Fruit fly (Drosophila melanogaster) whole organism, embryonic: ENCODE data around the gene Tbc1d22.

Experiments
- Bteb2 ChIP-seq: fragments of 200-800 bp; sonication (Bioruptor generic); optimal IDR thresholded peaks from 2 replicates; lab custom pipeline; 2016; ENCODE audit warnings: missing biosample characterization, missing genetic modification characterization
- CG11456 ChIP-seq: fragments of 200-800 bp; sonication (Bioruptor generic); IDR thresholded peaks from 3 replicates; pipeline ENCODE4 v1.3.6; 2022; ENCODE audit warnings: missing biosample characterization, missing genetic modification characterization
- CG12219 ChIP-seq: fragments of 200-800 bp; sonication (Bioruptor generic); optimal IDR thresholded peaks from 3 replicates; lab custom pipeline; 2018; ENCODE audit warnings: missing biosample characterization, mild to moderate bottlenecking, missing genetic modification characterization
- CG12769 ChIP-seq: fragments of 200-800 bp; sonication (Bioruptor generic); optimal IDR thresholded peaks from 2 replicates; lab custom pipeline; 2019; ENCODE audit warnings: missing biosample characterization, mild to moderate bottlenecking, missing genetic modification characterization, moderate library complexity
- CG14860 ChIP-seq: fragments of 200-800 bp; sonication (Bioruptor generic); IDR thresholded peaks from 3 replicates; pipeline ENCODE4 v1.3.6; 2022; ENCODE audit warnings: missing biosample characterization, missing genetic modification characterization; ENCODE audit not compliant: partially characterized antibody
- CG1529 ChIP-seq: fragments of 200-800 bp; sonication (Bioruptor generic); optimal IDR thresholded peaks from 3 replicates; lab custom pipeline; 2018; ENCODE audit warnings: missing biosample characterization, missing genetic modification characterization
- CG1832 ChIP-seq: fragments of 200-800 bp; sonication (Bioruptor generic); optimal IDR thresholded peaks from 2 replicates; lab custom pipeline; 2017; ENCODE audit warnings: missing biosample characterization, mild to moderate bottlenecking, missing genetic modification characterization, inconsistent platforms
- CG18476 ChIP-seq: fragments of 200-800 bp; sonication (Bioruptor generic); optimal IDR thresholded peaks from 2 replicates; lab custom pipeline; 2016; ENCODE audit warnings: missing biosample characterization, mild to moderate bottlenecking, missing genetic modification characterization
- CG2120 ChIP-seq: fragments of 200-800 bp; sonication (Bioruptor generic); optimal IDR thresholded peaks from 3 replicates; lab custom pipeline; 2016; ENCODE audit warnings: missing biosample characterization, missing genetic modification characterization
- CG3281 ChIP-seq: fragments of 200-800 bp; sonication (Bioruptor generic); optimal IDR thresholded peaks from 3 replicates; lab custom pipeline; 2017; ENCODE audit warnings: missing biosample characterization, mild to moderate bottlenecking, missing genetic modification characterization
- CG34376 ChIP-seq: fragments of 200-800 bp; sonication (Bioruptor generic); optimal IDR thresholded peaks from 2 replicates; lab custom pipeline; 2018; ENCODE audit warnings: missing biosample characterization, mild to moderate bottlenecking, missing genetic modification characterization
- CG3995 ChIP-seq: fragments of 200-800 bp; sonication (Bioruptor generic); optimal IDR thresholded peaks from 3 replicates; lab custom pipeline; 2016; ENCODE audit warnings: missing biosample characterization, missing genetic modification characterization
- CG6791 ChIP-seq: fragments of 200-800 bp; sonication (Bioruptor generic); IDR thresholded peaks from 3 replicates; pipeline ENCODE4 v1.3.6; 2022; ENCODE audit warnings: missing biosample characterization, missing genetic modification characterization; ENCODE audit not compliant: partially characterized antibody
- CG7987 ChIP-seq: fragments of 200-800 bp; sonication (Bioruptor generic); optimal IDR thresholded peaks from 2 replicates; lab custom pipeline; 2018; ENCODE audit warnings: missing biosample characterization, mild to moderate bottlenecking, missing genetic modification characterization, moderate library complexity
- CG8478 ChIP-seq: fragments of >200 bp; optimal IDR thresholded peaks from 2 replicates; lab custom pipeline; 2018
- CG9437 ChIP-seq: fragments of 200-800 bp; sonication (Bioruptor generic); optimal IDR thresholded peaks from 2 replicates; lab custom pipeline; 2018; ENCODE audit warnings: missing biosample characterization, mild to moderate bottlenecking, missing genetic modification characterization
- CG9797 ChIP-seq: fragments of 200-800 bp; sonication (Bioruptor generic); optimal IDR thresholded peaks from 3 replicates; lab custom pipeline; 2018; ENCODE audit warnings: missing biosample characterization, mild to moderate bottlenecking, missing genetic modification characterization
- Chrac-16 ChIP-seq: fragments of 200-800 bp; sonication (Bioruptor generic); optimal IDR thresholded peaks from 3 replicates; lab custom pipeline; 2016; ENCODE audit warnings: missing biosample characterization, missing genetic modification characterization
- H2.0 ChIP-seq: fragments of 200-800 bp; sonication (Bioruptor generic); IDR thresholded peaks from 2 replicates; pipeline ENCODE4 v1.3.6; 2022; ENCODE audit warnings: missing biosample characterization, missing genetic modification characterization
- Hmr ChIP-seq: fragments of 200-800 bp; sonication (Bioruptor generic); optimal IDR thresholded peaks from 3 replicates; lab custom pipeline; 2017; ENCODE audit warnings: mild to moderate bottlenecking, missing biosample characterization, missing genetic modification reagents, missing genetic modification characterization
- Med ChIP-seq: fragments of 200-800 bp; sonication (Bioruptor generic); peaks from one replicate; lab custom pipeline; 2016; ENCODE audit warnings: missing biosample characterization, missing genetic modification characterization, mild to moderate bottlenecking, inconsistent platforms, moderate library complexity
- Meics ChIP-seq: fragments of 200-800 bp; sonication (Bioruptor generic); optimal IDR thresholded peaks from 2 replicates; lab custom pipeline; 2017; ENCODE audit warnings: missing biosample characterization, mild to moderate bottlenecking, missing genetic modification characterization
- Mes4 ChIP-seq: fragments of 200-800 bp; sonication (Bioruptor generic); optimal IDR thresholded peaks from 2 replicates; lab custom pipeline; 2016; ENCODE audit warnings: missing biosample characterization, missing genetic modification characterization
- Mrtf ChIP-seq: fragments of 200-800 bp; sonication (Bioruptor generic); IDR thresholded peaks from 3 replicates; pipeline ENCODE4 v1.3.6; 2022; ENCODE audit warnings: missing biosample characterization, missing genetic modification characterization
- Neu2 ChIP-seq: fragments of 200-800 bp; sonication (Bioruptor generic); optimal IDR thresholded peaks from 3 replicates; lab custom pipeline; 2016; ENCODE audit warnings: missing biosample characterization, missing genetic modification characterization, borderline replicate concordance
- Pdp1 ChIP-seq, 2 experiments: fragments of 200-800 bp; sonication (Bioruptor generic); optimal IDR thresholded peaks; 3 replicates each; lab custom pipeline; 2016; ENCODE audit warnings: missing biosample characterization in 2 of 2, missing genetic modification characterization in 2 of 2, mild to moderate bottlenecking in 1 of 2, moderate library complexity in 1 of 2
- Sin3A ChIP-seq: fragments of >200 bp; optimal IDR thresholded peaks from 2 replicates; lab custom pipeline; 2018
- Six4 ChIP-seq: fragments of 200-800 bp; sonication (Bioruptor generic); optimal IDR thresholded peaks from 2 replicates; lab custom pipeline; 2016; ENCODE audit warnings: missing biosample characterization, missing genetic modification characterization
- Sry-β ChIP-seq: fragments of 200-800 bp; sonication (Bioruptor generic); optimal IDR thresholded peaks from 2 replicates; lab custom pipeline; 2018; ENCODE audit warnings: missing biosample characterization, mild to moderate bottlenecking, missing genetic modification characterization, moderate library complexity
- ash1 ChIP-seq: fragments of 200-800 bp; sonication (Bioruptor generic); optimal IDR thresholded peaks from 2 replicates; lab custom pipeline; 2018; ENCODE audit warnings: missing biosample characterization, mild to moderate bottlenecking, missing genetic modification characterization
- bbx ChIP-seq: fragments of 200-800 bp; sonication (Bioruptor generic); IDR thresholded peaks from 2 replicates; pipeline ENCODE4 v1.3.6; 2022; ENCODE audit warnings: missing biosample characterization, missing genetic modification characterization; ENCODE audit not compliant: partially characterized antibody
- chinmo ChIP-seq: fragments of 200-800 bp; sonication (Bioruptor generic); IDR thresholded peaks from 4 replicates; pipeline ENCODE4 v1.3.6; 2022; ENCODE audit warnings: missing biosample characterization, missing genetic modification characterization; ENCODE audit not compliant: partially characterized antibody
- cwo ChIP-seq: fragments of 200-800 bp; sonication (Bioruptor generic); optimal IDR thresholded peaks from 3 replicates; lab custom pipeline; 2017; ENCODE audit warnings: missing biosample characterization, missing genetic modification characterization, mild to moderate bottlenecking, moderate library complexity, missing genetic modification reagents
- danr ChIP-seq: fragments of 200-800 bp; sonication (Bioruptor generic); IDR thresholded peaks from 2 replicates; pipeline ENCODE4 v1.3.6; 2022; ENCODE audit warnings: missing biosample characterization, missing genetic modification characterization
- dpn ChIP-seq, 2 experiments: fragments of 200-800 bp; sonication (Bioruptor generic); optimal IDR thresholded peaks; 3 replicates each; lab custom pipeline; 2016; ENCODE audit warnings: missing biosample characterization in 2 of 2, missing genetic modification characterization in 2 of 2
- exex ChIP-seq: fragments of 200-800 bp; sonication (Bioruptor generic); optimal IDR thresholded peaks from 4 replicates; lab custom pipeline; 2018; ENCODE audit warnings: missing biosample characterization, mild to moderate bottlenecking, missing genetic modification characterization, moderate library complexity
- grn ChIP-seq: fragments of 200-800 bp; sonication (Bioruptor generic); optimal IDR thresholded peaks from 3 replicates; lab custom pipeline; 2017; ENCODE audit warnings: missing biosample characterization, missing genetic modification characterization
- her ChIP-seq: fragments of 200-800 bp; sonication (Bioruptor generic); optimal IDR thresholded peaks from 2 replicates; lab custom pipeline; 2016; ENCODE audit warnings: missing biosample characterization, missing genetic modification characterization
- lov ChIP-seq, 2 experiments: fragments of 200-800 bp in 1 of 2; fragments of >200 bp in 1 of 2; sonication (Bioruptor generic) in 1 of 2; IDR thresholded peaks in 1 of 2; optimal IDR thresholded peaks in 1 of 2; 2 replicates in 1 of 2; 3 replicates in 1 of 2; pipeline versions ENCODE4 v1.3.6 to Lab custom; 2017 to 2022; ENCODE audit warnings: missing biosample characterization in 1 of 2, missing genetic modification characterization in 1 of 2
- p53 ChIP-seq: fragments of 200-800 bp; sonication (Bioruptor generic); optimal IDR thresholded peaks from 2 replicates; lab custom pipeline; 2016; ENCODE audit warnings: missing biosample characterization, missing genetic modification characterization
- sd ChIP-seq: fragments of 200-800 bp; sonication (Bioruptor generic); optimal IDR thresholded peaks from 3 replicates; lab custom pipeline; 2018; ENCODE audit warnings: missing biosample characterization, mild to moderate bottlenecking, missing genetic modification characterization, moderate library complexity
- sens ChIP-seq: fragments of 200-800 bp; sonication (Bioruptor generic); peaks from one replicate; lab custom pipeline; 2016; ENCODE audit warnings: missing biosample characterization, missing genetic modification characterization
- sug ChIP-seq: fragments of 200-800 bp; optimal IDR thresholded peaks from 2 replicates; lab custom pipeline; 2019; ENCODE audit warnings: missing biosample characterization, mild to moderate bottlenecking, missing genetic modification characterization, moderate library complexity
- tap ChIP-seq: fragments of 200-800 bp; optimal IDR thresholded peaks from 3 replicates; lab custom pipeline; 2019; ENCODE audit warnings: missing biosample characterization, mild to moderate bottlenecking, missing genetic modification characterization, moderate library complexity
- trh ChIP-seq: fragments of 200-800 bp; sonication (Bioruptor generic); optimal IDR thresholded peaks from 2 replicates; lab custom pipeline; 2016; ENCODE audit warnings: missing biosample characterization, missing genetic modification characterization
- tup ChIP-seq: fragments of 200-800 bp; sonication (Bioruptor generic); optimal IDR thresholded peaks from 2 replicates; lab custom pipeline; 2016; ENCODE audit warnings: missing biosample characterization, mild to moderate bottlenecking, missing genetic modification characterization, moderate library complexity
- z ChIP-seq: fragments of 200-800 bp; sonication (Bioruptor generic); IDR thresholded peaks from 3 replicates; pipeline ENCODE4 v1.3.6; 2022; ENCODE audit warnings: missing biosample characterization, missing genetic modification characterization

Gene Tbc1d22

dm6 chr3R:21071312-21071711, 30.7 kb upstream of the Tbc1d22 start:
- TF ChIP-seq lov (optimal IDR thresholded peaks at IDR 0.05; lab: Kevin White, UChicago) (no peak), lov (GFP tag; IDR thresholded peaks at IDR 0.05; lab: Robert Waterston, UW) (0 out of 3 replicates have a peak, but pooled peaks have one; percentile 38), CG11456 (GFP tag; lab: Robert Waterston, UW) (0 out of 3 replicates have a peak, but pooled peaks have one; percentile 19), Med (GFP tag; lab: Kevin White, UChicago) (peak; percentile 70), CG8478 (lab: Kevin White, UChicago) (peak; percentile 29), Neu2 (GFP tag; lab: Kevin White, UChicago) (no peak), CG9437 (GFP tag; lab: Kevin White, UChicago) (no peak), sens (GFP tag; lab: Kevin White, UChicago) (peak; percentile 4)

DNA sequence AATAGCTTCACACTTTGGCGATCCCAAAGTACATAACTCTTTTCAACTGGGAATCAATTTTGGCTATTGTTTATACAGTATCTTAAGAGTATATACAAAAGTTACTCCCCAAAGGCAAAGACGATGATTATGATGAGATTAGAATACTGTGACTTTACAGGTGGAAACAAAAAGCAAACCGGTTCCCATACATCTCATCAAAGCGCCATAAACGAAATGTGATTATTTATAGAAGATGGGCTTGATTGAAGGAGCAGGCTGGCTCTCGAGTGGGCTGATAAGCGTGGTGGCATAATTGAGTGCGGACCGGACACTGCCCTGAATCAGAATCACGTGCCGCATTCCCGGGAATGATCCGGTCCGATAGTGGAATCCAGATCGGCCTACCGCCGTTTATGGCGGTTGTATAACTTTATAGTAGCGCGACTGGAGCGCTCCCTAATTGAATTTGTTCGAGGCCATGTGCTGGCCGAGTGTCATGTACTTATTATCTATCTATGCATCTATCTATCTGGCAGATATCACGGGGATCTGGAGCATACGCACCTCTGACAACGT, 30.0 kb upstream of the Tbc1d22 start:
- 0 out of 3 replicates have a peak, but pooled peaks have one; percentile 9 for TF ChIP-seq CG6791
- TF ChIP-seq CG34376, result peak; percentile 5
- TF ChIP-seq trh, result no peak
- peak; percentile 75 for TF ChIP-seq CG3995 (GFP tag; lab: Kevin White, UChicago)
- TF ChIP-seq tup (GFP tag; lab: Kevin White, UChicago), result no peak
- no peak for TF ChIP-seq CG2120 (GFP tag; lab: Kevin White, UChicago)
- peak; percentile 73 for TF ChIP-seq grn (GFP tag; lab: Kevin White, UChicago)
- peak; percentile 74 for TF ChIP-seq exex (tag; lab: Kevin White, UChicago)
- no peak for TF ChIP-seq CG1832 (GFP tag; lab: Kevin White, UChicago)
- TF ChIP-seq CG12769 (tag; lab: Kevin White, UChicago), result peak; percentile 62
- TF ChIP-seq H2.0 (GFP tag; lab: Robert Waterston, UW), result no peak
- peak; percentile 9 for TF ChIP-seq CG7987 (GFP tag; lab: Kevin White, UChicago)
- TF ChIP-seq chinmo (GFP tag; lab: Robert Waterston, UW), result 0 out of 4 replicates have a peak, but pooled peaks have one; percentile 29
- no peak for TF ChIP-seq tap (tag; lab: Kevin White, UChicago)
- peak in 1 of 2 experiments; percentile 52 for TF ChIP-seq Pdp1 (GFP tag; optimal IDR thresholded peaks at IDR 0.05; lab: Kevin White, UChicago)
- TF ChIP-seq Six4 (GFP tag; lab: Kevin White, UChicago), result no peak
- peak; percentile 28 for TF ChIP-seq sug (tag; lab: Kevin White, UChicago)
- TF ChIP-seq Med (GFP tag; lab: Kevin White, UChicago), result peak; percentile 48
- peak; percentile 56 for TF ChIP-seq sd (tag; lab: Kevin White, UChicago)
- TF ChIP-seq cwo (GFP tag; lab: Kevin White, UChicago), result peak; percentile 96
- no peak for TF ChIP-seq Mrtf
- peak; percentile 17; the same call in 1 of the 2 replicates for TF ChIP-seq bbx (GFP tag; lab: Robert Waterston, UW)

dm6 chr3R:21073141-21073540, 28.9 kb upstream of the Tbc1d22 start, which contains the start of gene r-l:
Gene r-l, minus strand, starts transcription at chr3R:21073319.
- TF ChIP-seq ash1 (GFP tag; lab: Kevin White, UChicago) (no peak), Mes4 (no peak), CG14860 (no peak), chinmo (GFP tag; lab: Robert Waterston, UW) (0 out of 4 replicates have a peak, but pooled peaks have one; percentile 65), z (GFP tag; lab: Robert Waterston, UW) (no peak), her (GFP tag; lab: Kevin White, UChicago) (no peak), CG1529 (GFP tag; lab: Kevin White, UChicago) (no peak), sens (GFP tag; lab: Kevin White, UChicago) (peak; percentile 65), CG3281 (GFP tag; lab: Kevin White, UChicago) (no peak), CG9797 (GFP tag; lab: Kevin White, UChicago) (peak; percentile 93), Sin3A (lab: Kevin White, UChicago) (peak; percentile 61), CG18476 (no peak), Sry-β (GFP tag; lab: Kevin White, UChicago) (no peak), p53 (peak; percentile 44), CG12219 (no peak), Meics (GFP tag; lab: Kevin White, UChicago) (no peak), dpn (GFP tag; optimal IDR thresholded peaks at IDR 0.05; lab: Kevin White, UChicago) (no peak), danr (GFP tag; lab: Robert Waterston, UW) (no peak), Chrac-16 (no peak), Bteb2 (GFP tag; lab: Kevin White, UChicago) (no peak), Hmr (GFP tag; lab: Kevin White, UChicago) (peak; percentile 46)
